Worm (Caenorhabditis elegans) whole organism, midembryonic: ENCODE measurements around the gene K06H6.1.

Experiments used
- T22C8.4 ChIP-seq: fragments of 200-800 bp; sonication (Bioruptor generic); IDR thresholded peaks from 2 replicates; pipeline ENCODE4 v1.3.6; 2022; ENCODE audit warnings: missing genetic modification characterization, missing compliant biosample characterization
- cog-1 ChIP-seq: sonication (generic microtip); optimal IDR thresholded peaks from 2 replicates; lab custom pipeline; 2016; ENCODE audit warnings: missing genetic modification characterization, missing compliant biosample characterization
- flt-1 ChIP-seq: fragments of 200-800 bp; sonication (Bioruptor generic); IDR thresholded peaks from 2 replicates; pipeline ENCODE4 v1.3.6; 2022; ENCODE audit warnings: missing genetic modification characterization, missing compliant biosample characterization
- klf-2 ChIP-seq: fragments of 200-800 bp; sonication (Bioruptor generic); conservative IDR thresholded peaks from 2 replicates; pipeline ENCODE4 v1.3.6; 2022; ENCODE audit warnings: missing genetic modification reagents, missing genetic modification characterization, missing compliant biosample characterization
- med-1 ChIP-seq: sonication (generic microtip); optimal IDR thresholded peaks from 2 replicates; lab custom pipeline; 2017; ENCODE audit warnings: missing genetic modification characterization, mild to moderate bottlenecking, missing compliant biosample characterization, antibody characterized with exemption, missing genetic modification reagents; ENCODE audit not compliant: insufficient read depth
- ref-1 ChIP-seq: fragments of 200-800 bp; sonication (Bioruptor generic); conservative IDR thresholded peaks from 2 replicates; pipeline ENCODE4 v1.3.6; 2022; ENCODE audit warnings: missing genetic modification reagents, missing genetic modification characterization, missing compliant biosample characterization
- tab-1 ChIP-seq: fragments of 200-800 bp; sonication (Bioruptor generic); IDR thresholded peaks from 2 replicates; pipeline ENCODE4 v1.3.6; 2022; ENCODE audit warnings: missing genetic modification characterization, missing compliant biosample characterization
- ztf-23 ChIP-seq: fragments of 200-800 bp; sonication (Bioruptor generic); IDR thresholded peaks from 2 replicates; pipeline ENCODE4 v1.3.6; 2022; ENCODE audit warnings: missing genetic modification reagents, missing genetic modification characterization, missing compliant biosample characterization
- ztf-29 ChIP-seq: fragments of 200-800 bp; sonication (Bioruptor generic); IDR thresholded peaks from 2 replicates; pipeline ENCODE4 v1.3.6; 2022; ENCODE audit warnings: missing genetic modification reagents, missing genetic modification characterization, missing compliant biosample characterization

The K06H6.1 gene

DNA sequence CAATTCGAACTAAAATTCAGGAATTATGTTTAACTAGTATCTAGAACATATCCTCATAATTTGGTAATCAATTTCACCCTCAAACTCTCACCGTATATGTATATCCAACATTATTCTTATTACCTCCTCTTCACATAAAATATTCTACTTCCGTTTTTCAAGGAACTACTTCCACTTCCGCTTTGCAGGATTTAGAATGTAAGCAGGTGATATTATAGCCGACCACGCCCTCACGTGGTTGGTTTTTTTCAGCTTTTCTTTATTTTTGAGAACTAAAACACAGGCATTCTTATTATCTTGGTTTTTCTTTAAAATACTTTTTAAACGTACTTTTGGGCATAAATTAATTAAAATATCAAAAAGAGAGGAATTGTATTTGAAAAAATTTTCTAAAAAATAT lies 30.0 kb downstream of the K06H6.1 start:
- TF ChIP-seq klf-2 (GFP tag; lab: Robert Waterston, UW) (no peak), flt-1 (GFP tag; lab: Robert Waterston, UW) (no peak), med-1 (GFP tag; lab: Kevin White, UChicago) (no peak), tab-1 (GFP tag; lab: Robert Waterston, UW) (no peak), ztf-29 (no peak), ztf-23 (GFP tag; lab: Robert Waterston, UW) (no peak), cog-1 (tag; lab: Kevin White, UChicago) (no peak), T22C8.4 (no peak), ref-1 (no peak)

DNA sequence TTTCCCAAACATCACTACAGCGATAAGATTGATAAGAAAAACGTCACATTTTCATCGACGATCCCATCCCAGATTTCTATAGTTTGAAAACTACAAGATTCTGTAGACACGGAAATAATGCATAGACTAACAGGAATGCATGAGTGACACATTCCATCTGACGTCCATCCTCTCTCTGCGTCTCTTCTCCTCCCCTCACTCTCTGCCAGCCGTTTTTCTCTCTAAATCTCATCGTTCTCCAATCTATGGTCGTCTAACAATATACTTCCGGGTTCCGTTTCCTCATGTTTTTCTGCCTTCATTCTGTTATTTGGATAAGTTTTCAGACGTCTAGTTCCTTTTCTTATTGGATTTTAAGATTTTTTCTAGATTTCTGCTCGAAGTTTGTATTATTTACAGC lies 31.1 kb downstream of the K06H6.1 start, which contains the start of gene F48G7.4:
F48G7.4 (plus strand) TSS at position 400 of the 400 bp plus-strand sequence.
- TF ChIP-seq ref-1 (no peak), ztf-29 (no peak), cog-1 (tag; lab: Kevin White, UChicago) (peak; percentile 24)

DNA sequence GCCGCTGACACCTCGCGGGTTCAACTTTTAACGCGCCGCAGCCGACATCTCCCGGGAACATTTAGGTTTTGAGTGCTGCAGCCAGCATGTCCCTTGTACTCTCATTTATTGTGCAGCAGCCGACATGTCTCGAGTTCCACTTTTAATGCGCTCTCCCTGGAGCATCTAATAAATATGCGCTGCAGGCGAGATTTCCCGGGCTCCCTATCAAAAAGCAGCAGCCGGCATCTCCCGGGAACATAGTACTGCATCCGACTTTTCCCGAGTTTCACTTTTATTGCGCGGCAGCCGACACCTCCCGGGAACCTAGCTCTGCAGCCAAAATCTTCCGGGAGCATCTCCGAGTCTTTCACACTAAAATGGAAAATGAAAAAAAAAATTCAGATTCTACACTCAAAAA lies 33.1 kb downstream of the K06H6.1 start:
- TF ChIP-seq cog-1 (tag; lab: Kevin White, UChicago) (no peak), flt-1 (GFP tag; lab: Robert Waterston, UW) (no peak), ztf-29 (no peak), klf-2 (GFP tag; lab: Robert Waterston, UW) (no peak), med-1 (GFP tag; lab: Kevin White, UChicago) (no peak), tab-1 (GFP tag; lab: Robert Waterston, UW) (no peak), ref-1 (no peak), ztf-23 (GFP tag; lab: Robert Waterston, UW) (no peak), T22C8.4 (no peak)

DNA sequence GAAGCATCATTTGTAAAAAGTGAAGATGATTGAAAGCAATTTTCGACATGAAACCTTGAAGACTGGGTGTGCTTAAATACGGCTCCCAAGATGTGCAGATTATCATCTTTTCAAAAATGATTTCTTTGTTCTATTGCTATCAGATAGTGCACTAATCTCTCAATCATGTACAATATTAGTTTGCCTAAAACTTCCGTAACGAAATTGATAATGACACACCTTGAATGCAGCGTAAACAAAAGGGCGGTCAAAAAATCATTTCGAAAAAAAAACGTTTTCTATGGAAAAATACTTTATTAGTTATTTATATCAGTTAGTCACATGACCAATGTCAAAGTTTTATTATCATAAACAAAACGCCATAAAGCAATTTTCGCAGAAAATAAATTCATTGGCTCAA lies 35.0 kb downstream of the K06H6.1 start, which contains the start of gene F48G7.5:
F48G7.5 (minus strand) TSS at position 34 of the 400 bp plus-strand sequence.
- TF ChIP-seq T22C8.4 (no peak), klf-2 (GFP tag; lab: Robert Waterston, UW) (no peak), tab-1 (GFP tag; lab: Robert Waterston, UW) (no peak), ztf-23 (GFP tag; lab: Robert Waterston, UW) (no peak), ztf-29 (no peak), cog-1 (tag; lab: Kevin White, UChicago) (no peak), flt-1 (GFP tag; lab: Robert Waterston, UW) (no peak), ref-1 (no peak), med-1 (GFP tag; lab: Kevin White, UChicago) (no peak)

DNA sequence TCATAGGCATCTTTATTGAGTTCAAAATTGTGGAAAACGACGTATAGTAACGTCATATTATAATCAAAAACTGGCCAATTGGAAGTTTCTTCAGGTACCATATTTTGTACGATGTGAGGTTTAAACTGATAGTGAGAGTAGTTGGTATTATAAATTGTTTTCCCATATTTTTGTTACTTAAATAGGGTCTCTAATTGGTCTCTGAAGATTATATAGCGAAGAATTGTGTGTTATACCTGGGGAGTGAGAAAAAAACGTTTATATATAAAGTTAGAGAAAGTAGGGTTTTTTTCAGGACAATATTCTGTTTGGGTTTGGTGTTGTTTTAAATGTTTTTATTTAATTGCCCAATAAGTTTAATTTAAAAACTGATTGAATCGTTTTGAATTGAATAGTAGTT lies 37.0 kb downstream of the K06H6.1 start, which contains the start of gene srt-17:
srt-17 (minus strand) TSS at position 101 of the 400 bp plus-strand sequence.
- no peak for TF ChIP-seq klf-2 (GFP tag; lab: Robert Waterston, UW)
- no peak for TF ChIP-seq ref-1
- no peak for TF ChIP-seq ztf-29
- no peak for TF ChIP-seq flt-1 (GFP tag; lab: Robert Waterston, UW)
- TF ChIP-seq ztf-23 (GFP tag; lab: Robert Waterston, UW) = no peak

DNA sequence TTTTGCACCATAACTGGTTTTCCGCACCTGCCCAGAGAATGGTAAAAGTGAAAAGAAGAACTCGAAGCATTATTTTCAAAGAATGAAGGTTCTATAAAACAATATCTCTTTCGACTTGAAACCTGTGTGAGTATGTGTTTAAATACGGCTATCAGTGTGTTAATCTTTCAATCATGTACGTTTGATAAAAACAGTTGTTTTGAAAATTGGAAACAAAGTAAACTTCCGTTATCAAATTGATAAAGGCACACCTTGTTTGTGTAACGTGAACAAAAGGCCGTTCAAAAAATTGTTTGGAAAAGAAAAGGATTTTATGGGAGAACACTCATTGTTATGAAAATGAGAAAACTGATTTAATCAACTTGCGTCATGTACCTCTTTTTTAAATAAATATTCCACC lies 38.4 kb downstream of the K06H6.1 start, which contains the start of gene F48G7.7:
F48G7.7 (minus strand) TSS at position 101 of the 400 bp plus-strand sequence.
- TF ChIP-seq flt-1 (GFP tag; lab: Robert Waterston, UW) = no peak
- no peak for TF ChIP-seq cog-1 (tag; lab: Kevin White, UChicago)
- no peak for TF ChIP-seq tab-1 (GFP tag; lab: Robert Waterston, UW)
- TF ChIP-seq ref-1 = no peak
- TF ChIP-seq klf-2 (GFP tag; lab: Robert Waterston, UW) = no peak
- TF ChIP-seq med-1 (GFP tag; lab: Kevin White, UChicago) = no peak

DNA sequence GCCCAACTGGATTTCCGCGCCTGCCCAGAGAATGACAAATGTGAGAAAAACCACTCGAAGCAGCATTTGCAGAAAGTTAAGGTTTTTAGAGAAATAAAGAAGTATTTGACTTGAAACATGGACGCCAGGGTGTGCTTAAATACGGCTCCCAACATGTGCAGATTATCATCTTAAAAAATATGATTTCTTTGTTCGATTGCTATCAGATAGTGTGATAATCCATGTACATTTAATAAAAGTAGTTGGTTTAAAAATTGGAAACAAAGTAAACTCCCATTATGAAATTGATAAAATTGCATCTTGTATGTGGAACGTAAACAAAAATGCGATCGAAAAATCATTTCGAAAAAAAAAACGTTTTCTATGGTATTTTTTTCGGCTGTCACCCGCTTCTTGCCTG lies 39.7 kb downstream of the K06H6.1 start, which contains the start of gene F48G7.8:
F48G7.8 (minus strand) TSS at position 101 of the 400 bp plus-strand sequence.
- TF ChIP-seq med-1 (GFP tag; lab: Kevin White, UChicago) (no peak), ztf-23 (GFP tag; lab: Robert Waterston, UW) (no peak), flt-1 (GFP tag; lab: Robert Waterston, UW) (no peak), cog-1 (tag; lab: Kevin White, UChicago) (no peak), klf-2 (GFP tag; lab: Robert Waterston, UW) (no peak), ref-1 (no peak), T22C8.4 (no peak), tab-1 (GFP tag; lab: Robert Waterston, UW) (no peak), ztf-29 (no peak)

DNA sequence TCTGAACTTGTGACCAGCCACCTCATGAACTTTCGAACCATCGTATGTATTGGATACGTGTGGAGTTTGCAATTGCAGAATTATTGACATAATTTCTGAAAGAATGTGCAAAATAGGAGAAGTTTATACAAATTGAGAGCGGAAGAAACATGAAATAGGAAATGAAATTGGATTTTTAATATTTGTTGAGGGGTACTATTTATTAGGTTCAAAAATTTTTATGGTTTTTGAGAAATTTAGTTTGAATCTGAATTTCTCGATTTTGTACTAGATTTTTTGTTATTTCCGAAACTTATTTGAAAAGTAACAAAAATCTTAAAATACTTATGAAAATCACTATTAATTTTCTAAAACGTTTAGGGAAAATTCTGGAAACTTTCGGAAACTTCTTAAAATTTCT lies 40.6 kb downstream of the K06H6.1 start, which contains the start of gene F48G7.9:
F48G7.9 (minus strand) TSS at position 101 of the 400 bp plus-strand sequence.
- TF ChIP-seq med-1 (GFP tag; lab: Kevin White, UChicago) = no peak
- TF ChIP-seq cog-1 (tag; lab: Kevin White, UChicago) = no peak
- TF ChIP-seq ztf-23 (GFP tag; lab: Robert Waterston, UW) = no peak
- no peak for TF ChIP-seq T22C8.4
- TF ChIP-seq flt-1 (GFP tag; lab: Robert Waterston, UW) = no peak
- TF ChIP-seq klf-2 (GFP tag; lab: Robert Waterston, UW) = no peak
- TF ChIP-seq ref-1 = no peak
- TF ChIP-seq tab-1 (GFP tag; lab: Robert Waterston, UW) = no peak
- TF ChIP-seq ztf-29 = no peak

DNA sequence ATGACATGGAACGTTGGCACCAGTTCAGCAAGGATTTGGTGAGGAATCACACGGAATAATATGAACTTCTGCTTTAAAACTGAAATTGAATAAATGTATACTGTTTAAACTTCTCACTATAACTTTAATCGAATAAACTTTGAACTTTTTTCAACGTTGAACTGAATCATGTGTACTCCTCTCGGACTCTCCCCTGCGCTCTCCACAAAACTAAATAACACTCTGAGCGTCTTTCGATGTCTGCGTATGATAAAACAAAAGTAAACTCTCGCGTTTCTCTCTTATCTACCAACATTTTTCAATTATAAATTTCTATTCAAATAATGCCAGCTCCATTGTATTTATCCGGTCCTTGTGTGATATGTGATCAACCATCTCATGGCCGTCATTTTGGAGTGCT lies 43.9 kb downstream of the K06H6.1 start:
- TF ChIP-seq ztf-29 (no peak), ref-1 (no peak), klf-2 (GFP tag; lab: Robert Waterston, UW) (no peak), tab-1 (GFP tag; lab: Robert Waterston, UW) (no peak), med-1 (GFP tag; lab: Kevin White, UChicago) (no peak), cog-1 (tag; lab: Kevin White, UChicago) (no peak), T22C8.4 (no peak), ztf-23 (GFP tag; lab: Robert Waterston, UW) (no peak), flt-1 (GFP tag; lab: Robert Waterston, UW) (no peak)

DNA sequence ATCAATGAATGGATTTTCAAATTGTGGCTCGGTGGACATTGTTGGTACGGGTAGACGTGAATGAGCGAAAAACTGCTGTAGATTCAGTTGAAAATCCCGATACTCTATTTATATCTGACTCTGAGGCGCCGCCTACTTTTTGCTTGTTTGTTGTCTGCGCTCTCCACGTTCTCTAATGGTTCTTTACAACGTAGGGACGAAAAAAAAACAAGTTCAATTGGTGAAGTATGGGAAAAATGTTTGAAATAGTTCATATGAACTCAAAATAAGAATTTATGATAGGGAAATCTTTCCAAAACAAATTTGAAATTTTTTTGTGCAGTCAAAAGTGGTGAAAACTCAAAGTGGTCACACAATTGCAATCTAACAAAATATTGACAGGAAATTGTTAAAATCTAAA lies 46.9 kb downstream of the K06H6.1 start, which contains the start of gene F48G7.10:
F48G7.10 (minus strand) TSS at position 101 of the 400 bp plus-strand sequence.
- no peak for TF ChIP-seq tab-1 (GFP tag; lab: Robert Waterston, UW)
- TF ChIP-seq flt-1 (GFP tag; lab: Robert Waterston, UW) = no peak
- no peak for TF ChIP-seq klf-2 (GFP tag; lab: Robert Waterston, UW)
- no peak for TF ChIP-seq med-1 (GFP tag; lab: Kevin White, UChicago)
- TF ChIP-seq cog-1 (tag; lab: Kevin White, UChicago) = no peak
- no peak for TF ChIP-seq T22C8.4
